Fruit fly (Drosophila melanogaster) whole organism, embryonic: ENCODE results near the gene CG4467.
A peak's percentile ranks its signal among the peaks of the same experiment; 100 is the strongest.

Source experiments
- BEAF-32 ChIP-seq: fragments of 200-800 bp; sonication (Bioruptor generic); optimal IDR thresholded peaks from 3 replicates; lab custom pipeline; 2017; ENCODE audit warnings: missing biosample characterization, missing genetic modification characterization, mild to moderate bottlenecking, moderate library complexity, missing genetic modification reagents
- CG10209 ChIP-seq: fragments of 200-800 bp; sonication (Bioruptor generic); optimal IDR thresholded peaks from 3 replicates; lab custom pipeline; 2017; ENCODE audit warnings: missing biosample characterization, mild to moderate bottlenecking, missing genetic modification characterization, missing genetic modification reagents
- CG10543 ChIP-seq: fragments of 200-800 bp; sonication (Bioruptor generic); optimal IDR thresholded peaks from 3 replicates; lab custom pipeline; 2017; ENCODE audit warnings: missing biosample characterization, mild to moderate bottlenecking, missing genetic modification characterization, moderate library complexity
- CG1233 ChIP-seq: fragments of 200-800 bp; sonication (Bioruptor generic); optimal IDR thresholded peaks from 4 replicates; lab custom pipeline; 2018; ENCODE audit warnings: missing biosample characterization, mild to moderate bottlenecking, missing genetic modification characterization
- CG13424 ChIP-seq: fragments of 200-800 bp; sonication (Bioruptor generic); optimal IDR thresholded peaks from 2 replicates; lab custom pipeline; 2019; ENCODE audit warnings: missing biosample characterization, mild to moderate bottlenecking, missing genetic modification characterization, moderate library complexity
- CG13894 ChIP-seq: fragments of 200-800 bp; sonication (Bioruptor generic); optimal IDR thresholded peaks from 3 replicates; lab custom pipeline; 2018; ENCODE audit warnings: missing biosample characterization, mild to moderate bottlenecking, missing genetic modification characterization, moderate library complexity
- CG1529 ChIP-seq: fragments of 200-800 bp; sonication (Bioruptor generic); optimal IDR thresholded peaks from 3 replicates; lab custom pipeline; 2018; ENCODE audit warnings: missing biosample characterization, missing genetic modification characterization
- CG16815 ChIP-seq: fragments of 200-800 bp; sonication (Bioruptor generic); optimal IDR thresholded peaks from 3 replicates; lab custom pipeline; 2017; ENCODE audit warnings: missing biosample characterization, mild to moderate bottlenecking, missing genetic modification characterization
- CG17612 ChIP-seq: fragments of 200-800 bp; sonication (Bioruptor generic); IDR thresholded peaks from 2 replicates; pipeline ENCODE4 v1.3.6; 2022; ENCODE audit warnings: missing biosample characterization, missing genetic modification characterization
- CG18262 ChIP-seq: fragments of 200-800 bp; optimal IDR thresholded peaks from 3 replicates; lab custom pipeline; 2019; ENCODE audit warnings: missing biosample characterization, mild to moderate bottlenecking, missing genetic modification characterization, moderate library complexity
- CG2202 ChIP-seq: fragments of 200-800 bp; sonication (Bioruptor generic); optimal IDR thresholded peaks from 2 replicates; lab custom pipeline; 2018; ENCODE audit warnings: missing biosample characterization, mild to moderate bottlenecking, missing genetic modification characterization
- CG30020 ChIP-seq: fragments of 200-800 bp; optimal IDR thresholded peaks from 2 replicates; lab custom pipeline; 2019; ENCODE audit warnings: missing biosample characterization, mild to moderate bottlenecking, missing genetic modification characterization, moderate library complexity
- CG33557 ChIP-seq: fragments of 200-800 bp; sonication (Bioruptor generic); optimal IDR thresholded peaks from 2 replicates; lab custom pipeline; 2019; ENCODE audit warnings: missing biosample characterization, mild to moderate bottlenecking, missing genetic modification characterization, moderate library complexity
- CG5180 ChIP-seq: fragments of 200-800 bp; sonication (Bioruptor generic); optimal IDR thresholded peaks from 3 replicates; lab custom pipeline; 2017; ENCODE audit warnings: missing biosample characterization, missing genetic modification characterization, mild to moderate bottlenecking, moderate library complexity, missing genetic modification reagents
- CG5245 ChIP-seq: fragments of 200-800 bp; sonication (Bioruptor generic); optimal IDR thresholded peaks from 3 replicates; lab custom pipeline; 2016; ENCODE audit warnings: missing biosample characterization, missing genetic modification characterization
- CG6689 ChIP-seq: fragments of 200-800 bp; sonication (Bioruptor generic); IDR thresholded peaks from 2 replicates; pipeline ENCODE4 v1.3.6; 2022; ENCODE audit warnings: missing biosample characterization, missing genetic modification characterization
- CG8388 ChIP-seq: fragments of 200-800 bp; sonication (Bioruptor generic); optimal IDR thresholded peaks from 2 replicates; lab custom pipeline; 2019; ENCODE audit warnings: missing biosample characterization, mild to moderate bottlenecking, missing genetic modification characterization, moderate library complexity
- Dad ChIP-seq: fragments of 200-800 bp; sonication (Bioruptor generic); optimal IDR thresholded peaks from 3 replicates; lab custom pipeline; 2016; ENCODE audit warnings: missing biosample characterization, missing genetic modification characterization
- Dbx ChIP-seq: fragments of 200-800 bp; sonication (Bioruptor generic); IDR thresholded peaks from 3 replicates; pipeline ENCODE4 v1.3.6; 2022; ENCODE audit warnings: missing biosample characterization, missing genetic modification characterization
- Dip2 ChIP-seq: fragments of 200-800 bp; sonication (Bioruptor generic); IDR thresholded peaks from 2 replicates; pipeline ENCODE4 v1.3.6; 2022; ENCODE audit warnings: missing biosample characterization, missing genetic modification characterization
- Elba2 ChIP-seq: fragments of 200-800 bp; sonication (Bioruptor generic); optimal IDR thresholded peaks from 3 replicates; lab custom pipeline; 2016; ENCODE audit warnings: missing biosample characterization, missing genetic modification characterization
- H15 ChIP-seq: fragments of 200-800 bp; sonication (Bioruptor generic); IDR thresholded peaks from 3 replicates; pipeline ENCODE4 v1.3.6; 2022; ENCODE audit warnings: missing biosample characterization, missing genetic modification characterization
- HLH54F ChIP-seq: fragments of 200-800 bp; sonication (Bioruptor generic); optimal IDR thresholded peaks from 3 replicates; lab custom pipeline; 2016; ENCODE audit warnings: missing biosample characterization, missing genetic modification characterization
- Med ChIP-seq: fragments of 200-800 bp; sonication (Bioruptor generic); peaks from one replicate; lab custom pipeline; 2016; ENCODE audit warnings: missing biosample characterization, missing genetic modification characterization, mild to moderate bottlenecking, inconsistent platforms, moderate library complexity
- Mrtf ChIP-seq: fragments of 200-800 bp; sonication (Bioruptor generic); IDR thresholded peaks from 3 replicates; pipeline ENCODE4 v1.3.6; 2022; ENCODE audit warnings: missing biosample characterization, missing genetic modification characterization
- NFAT ChIP-seq: fragments of 200-800 bp; sonication (Bioruptor generic); IDR thresholded peaks from 2 replicates; pipeline ENCODE4 v1.3.6; 2022; ENCODE audit warnings: missing biosample characterization, missing genetic modification characterization
- Ravus ChIP-seq: fragments of 200-800 bp; sonication (Bioruptor generic); IDR thresholded peaks from 2 replicates; pipeline ENCODE4 v1.3.6; 2022; ENCODE audit warnings: missing biosample characterization, missing genetic modification characterization
- Sox100B ChIP-seq: fragments of 200-800 bp; sonication (Bioruptor generic); optimal IDR thresholded peaks from 3 replicates; lab custom pipeline; 2018; ENCODE audit warnings: missing biosample characterization, mild to moderate bottlenecking, missing genetic modification characterization
- Sry-δ ChIP-seq: fragments of 200-800 bp; sonication (Bioruptor generic); optimal IDR thresholded peaks from 2 replicates; lab custom pipeline; 2016; ENCODE audit warnings: missing biosample characterization, missing genetic modification characterization
- Trl ChIP-seq, 3 experiments: fragments of >200 bp in 2 of 3; fragments of 200-800 bp in 1 of 3; sonication (Bioruptor generic) in 1 of 3; optimal IDR thresholded peaks; 2 replicates in 1 of 3; 3 replicates in 2 of 3; lab custom pipeline; 2016 to 2017; ENCODE audit warnings: missing biosample characterization in 1 of 3, missing genetic modification characterization in 1 of 3
- Vsx1 ChIP-seq: fragments of 200-800 bp; sonication (Bioruptor generic); optimal IDR thresholded peaks from 2 replicates; lab custom pipeline; 2017; ENCODE audit warnings: missing biosample characterization, mild to moderate bottlenecking, missing genetic modification characterization, missing genetic modification reagents
- aop ChIP-seq: fragments of 200-800 bp; sonication (Bioruptor generic); IDR thresholded peaks from 2 replicates; pipeline ENCODE4 v1.3.6; 2022; ENCODE audit warnings: missing biosample characterization, missing genetic modification characterization
- bbx ChIP-seq: fragments of 200-800 bp; sonication (Bioruptor generic); IDR thresholded peaks from 2 replicates; pipeline ENCODE4 v1.3.6; 2022; ENCODE audit warnings: missing biosample characterization, missing genetic modification characterization; ENCODE audit not compliant: partially characterized antibody
- bcd ChIP-seq: fragments of 200-800 bp; sonication (Bioruptor generic); optimal IDR thresholded peaks from 2 replicates; lab custom pipeline; 2017; ENCODE audit warnings: missing biosample characterization, mild to moderate bottlenecking, missing genetic modification characterization
- dan ChIP-seq: fragments of 200-800 bp; sonication (Bioruptor generic); IDR thresholded peaks from 2 replicates; pipeline ENCODE4 v1.3.6; 2022; ENCODE audit warnings: missing biosample characterization, missing genetic modification characterization
- dpn ChIP-seq, 2 experiments: fragments of 200-800 bp; sonication (Bioruptor generic); optimal IDR thresholded peaks; 3 replicates each; lab custom pipeline; 2016; ENCODE audit warnings: missing biosample characterization in 2 of 2, missing genetic modification characterization in 2 of 2
- dysf ChIP-seq: fragments of 200-800 bp; sonication (Bioruptor generic); IDR thresholded peaks from 3 replicates; pipeline ENCODE4 v1.3.6; 2022; ENCODE audit warnings: missing biosample characterization, missing genetic modification characterization
- emc ChIP-seq: fragments of 200-800 bp; sonication (Bioruptor generic); optimal IDR thresholded peaks from 2 replicates; lab custom pipeline; 2016; ENCODE audit warnings: missing biosample characterization, missing genetic modification characterization
- ftz-f1 ChIP-seq: fragments of 200-800 bp; sonication (Bioruptor generic); optimal IDR thresholded peaks from 2 replicates; lab custom pipeline; 2016; ENCODE audit warnings: missing biosample characterization, missing genetic modification characterization
- gem ChIP-seq: fragments of 200-800 bp; sonication (Bioruptor generic); optimal IDR thresholded peaks from 2 replicates; lab custom pipeline; 2019; ENCODE audit warnings: missing biosample characterization, mild to moderate bottlenecking, missing genetic modification characterization, moderate library complexity
- gsb-n ChIP-seq: fragments of 200-800 bp; sonication (Bioruptor generic); optimal IDR thresholded peaks from 3 replicates; lab custom pipeline; 2018; ENCODE audit warnings: missing biosample characterization, mild to moderate bottlenecking, missing genetic modification characterization
- jumu ChIP-seq: fragments of 200-800 bp; sonication (Bioruptor generic); optimal IDR thresholded peaks from 3 replicates; lab custom pipeline; 2016; ENCODE audit warnings: missing biosample characterization, missing genetic modification characterization
- kay ChIP-seq: fragments of 200-800 bp; sonication (Bioruptor generic); optimal IDR thresholded peaks from 2 replicates; lab custom pipeline; 2016; ENCODE audit warnings: missing biosample characterization, missing genetic modification characterization
- mam ChIP-seq: fragments of 200-800 bp; sonication (Bioruptor generic); optimal IDR thresholded peaks from 3 replicates; lab custom pipeline; 2016; ENCODE audit warnings: missing biosample characterization, missing genetic modification characterization
- org-1 ChIP-seq: fragments of 200-800 bp; sonication (Bioruptor generic); optimal IDR thresholded peaks from 2 replicates; lab custom pipeline; 2017; ENCODE audit warnings: missing biosample characterization, missing genetic modification characterization
- peb ChIP-seq: fragments of 200-800 bp; sonication (Bioruptor generic); IDR thresholded peaks from 2 replicates; pipeline ENCODE4 v1.3.6; 2022; ENCODE audit warnings: missing biosample characterization, missing genetic modification characterization
- schlank ChIP-seq: fragments of 200-800 bp; sonication (Bioruptor generic); optimal IDR thresholded peaks from 2 replicates; lab custom pipeline; 2018; ENCODE audit warnings: missing biosample characterization, mild to moderate bottlenecking, missing genetic modification characterization
- scrt ChIP-seq: fragments of 200-800 bp; sonication (Bioruptor generic); optimal IDR thresholded peaks from 2 replicates; lab custom pipeline; 2018; ENCODE audit warnings: missing biosample characterization, mild to moderate bottlenecking, missing genetic modification characterization, moderate library complexity
- sisA ChIP-seq: fragments of 200-800 bp; sonication (Bioruptor generic); IDR thresholded peaks from 2 replicates; pipeline ENCODE4 v1.3.6; 2022; ENCODE audit warnings: missing biosample characterization, missing genetic modification characterization
- ssp ChIP-seq: fragments of 200-800 bp; sonication (Bioruptor generic); IDR thresholded peaks from 2 replicates; pipeline ENCODE4 v1.3.6; 2022; ENCODE audit warnings: missing biosample characterization, missing genetic modification characterization

The CG4467 gene

DNA sequence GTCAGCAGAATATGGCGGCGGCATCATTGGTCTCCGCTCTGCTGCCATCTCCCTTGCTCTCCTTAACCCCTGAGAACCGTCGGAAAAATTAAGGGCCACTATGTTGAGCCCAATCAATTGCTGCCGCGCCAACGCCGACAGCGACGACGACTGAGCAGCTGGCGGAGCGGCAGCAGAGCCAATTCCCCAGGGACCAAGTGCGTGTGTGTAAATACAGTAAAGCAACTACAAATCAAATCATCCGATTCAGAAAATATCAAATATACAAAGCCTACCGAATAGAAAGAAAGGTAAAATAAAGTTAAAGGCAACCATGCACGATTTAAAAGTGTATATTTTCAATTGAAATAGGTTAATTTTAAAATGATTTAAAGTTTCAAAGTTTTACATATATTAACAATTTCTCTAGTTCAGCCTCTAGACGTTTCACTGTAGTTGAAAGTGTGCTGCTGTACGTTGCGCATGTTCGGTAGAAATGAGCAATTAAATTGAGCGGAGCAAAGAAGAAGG, 36.9 kb downstream of the CG4467 start (continued):
- peak; percentile 56; the same call in 1 of the 2 replicates for TF ChIP-seq sisA (GFP tag; lab: Robert Waterston, UW)
- no peak for TF ChIP-seq CG30020 (tag; lab: Kevin White, UChicago)
- TF ChIP-seq NFAT (GFP tag; lab: Robert Waterston, UW): 0 out of 2 replicates have a peak, but pooled peaks have one; percentile 28
- peak; percentile 78 for TF ChIP-seq Dbx (GFP tag; lab: Robert Waterston, UW)
- peak; percentile 65 for TF ChIP-seq scrt
- peak; percentile 10 for TF ChIP-seq schlank (tag; lab: Kevin White, UChicago)
- TF ChIP-seq Sox100B (GFP tag; lab: Kevin White, UChicago): peak; percentile 61
- no peak for TF ChIP-seq bbx (GFP tag; lab: Robert Waterston, UW)
- peak; percentile 79 for TF ChIP-seq gem (tag; lab: Kevin White, UChicago)
- peak; percentile 7 for TF ChIP-seq HLH54F (GFP tag; lab: Kevin White, UChicago)
- peak; percentile 26 for TF ChIP-seq org-1 (GFP tag; lab: Kevin White, UChicago)
- TF ChIP-seq Med (GFP tag; lab: Kevin White, UChicago): peak; percentile 83
- peak; percentile 41 for TF ChIP-seq CG5180 (GFP tag; lab: Kevin White, UChicago)
- TF ChIP-seq emc (GFP tag; lab: Kevin White, UChicago): no peak
- peak; percentile 73 for TF ChIP-seq dysf (GFP tag; lab: Robert Waterston, UW)
- TF ChIP-seq CG6689 (GFP tag; lab: Robert Waterston, UW): no peak
- 0 out of 2 replicates have a peak, but pooled peaks have one; percentile 15 for TF ChIP-seq dan (GFP tag; lab: Robert Waterston, UW)
- no peak for TF ChIP-seq Dip2
- TF ChIP-seq CG8388 (GFP tag; lab: Kevin White, UChicago): peak; percentile 52
- peak; percentile 54 for TF ChIP-seq jumu
- peak; percentile 62 for TF ChIP-seq CG18262 (tag; lab: Kevin White, UChicago)
- peak; percentile 16 to 30 for TF ChIP-seq dpn (GFP tag; optimal IDR thresholded peaks at IDR 0.05; lab: Kevin White, UChicago)
- no peak for TF ChIP-seq Trl (optimal IDR thresholded peaks at IDR 0.05; lab: Kevin White, UChicago)
- TF ChIP-seq Trl (GFP tag; optimal IDR thresholded peaks at IDR 0.05; lab: Kevin White, UChicago): peak; percentile 15
- peak; percentile 13 for TF ChIP-seq kay (GFP tag; lab: Kevin White, UChicago)
- peak; percentile 30 for TF ChIP-seq CG10209
- TF ChIP-seq CG2202: no peak
- peak; percentile 65 for TF ChIP-seq CG13424
- TF ChIP-seq CG10543 (GFP tag; lab: Kevin White, UChicago): peak; percentile 43
- TF ChIP-seq bcd (GFP tag; lab: Kevin White, UChicago): peak; percentile 47
- TF ChIP-seq peb (GFP tag; lab: Robert Waterston, UW): peak; percentile 38; the same call in 1 of the 2 replicates
- 0 out of 2 replicates have a peak, but pooled peaks have one; percentile 30 for TF ChIP-seq ssp (GFP tag; lab: Robert Waterston, UW)
- TF ChIP-seq CG13894 (tag; lab: Kevin White, UChicago): peak; percentile 72
- TF ChIP-seq H15: no peak
- TF ChIP-seq Dad (GFP tag; lab: Kevin White, UChicago): no peak
- no peak for TF ChIP-seq CG17612 (GFP tag; lab: Robert Waterston, UW)
- no peak for TF ChIP-seq BEAF-32
- no peak for TF ChIP-seq Elba2 (GFP tag; lab: Kevin White, UChicago)
- peak; percentile 21 for TF ChIP-seq gsb-n (tag; lab: Kevin White, UChicago)
- peak; percentile 17 for TF ChIP-seq CG5245
- no peak for TF ChIP-seq Sry-δ (GFP tag; lab: Kevin White, UChicago)
- peak; percentile 9 for TF ChIP-seq CG1233
- TF ChIP-seq aop (GFP tag; lab: Robert Waterston, UW): no peak
- peak; percentile 19 for TF ChIP-seq CG16815 (GFP tag; lab: Kevin White, UChicago)
- 0 out of 3 replicates have a peak, but pooled peaks have one; percentile 8 for TF ChIP-seq Mrtf
- peak; percentile 3 for TF ChIP-seq ftz-f1 (GFP tag; lab: Kevin White, UChicago)
- peak; percentile 6 for TF ChIP-seq Vsx1 (GFP tag; lab: Kevin White, UChicago)
- peak; percentile 64 for TF ChIP-seq mam (GFP tag; lab: Kevin White, UChicago)
- TF ChIP-seq CG1529 (GFP tag; lab: Kevin White, UChicago): peak; percentile 18
- TF ChIP-seq Ravus (GFP tag; lab: Robert Waterston, UW): no peak
- TF ChIP-seq CG33557: peak; percentile 9
